Fruit fly (Drosophila melanogaster): Measurements from ENCODE around the gene CG7730.

The CG7730 gene

DNA sequence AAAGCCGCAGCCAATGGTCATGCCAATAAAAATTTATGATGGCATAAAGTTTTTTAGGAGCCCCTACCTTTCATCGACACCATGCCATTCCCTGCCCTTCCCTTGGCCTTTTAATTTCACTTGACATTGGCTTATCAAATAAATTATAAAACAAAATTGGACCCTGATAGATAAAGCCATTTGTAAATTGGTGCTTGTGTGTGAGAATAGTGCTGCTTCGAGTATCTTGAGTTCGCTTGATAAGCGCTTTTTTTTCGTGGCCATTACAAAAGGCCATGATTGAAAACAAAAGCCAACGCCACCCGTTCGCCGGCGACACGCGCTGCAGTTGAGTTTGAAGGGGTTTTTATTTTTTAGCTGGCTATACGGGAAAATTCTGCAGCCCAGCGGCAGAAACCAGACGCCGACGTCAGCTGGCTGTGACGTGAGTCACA lies 22.6 kb downstream of the CG7730 start (continued):
- TF ChIP-seq sens (GFP tag), result peak; percentile 28
- no peak for TF ChIP-seq CG7357 (GFP tag; IDR thresholded peaks at IDR 0.05)
- TF ChIP-seq CG34376 (GFP tag; optimal IDR thresholded peaks at IDR 0.05), result peak; percentile 81

dm6 chr3L:17050661-17051452 lies 23.5 kb downstream of the CG7730 start:
- TF ChIP-seq CG7839 (tag; optimal IDR thresholded peaks at IDR 0.05), result no peak
- no peak for TF ChIP-seq C15 (GFP tag; IDR thresholded peaks at IDR 0.05)
- no peak for TF ChIP-seq Hmr (GFP tag; optimal IDR thresholded peaks at IDR 0.05)
- TF ChIP-seq Poxn (GFP tag; IDR thresholded peaks at IDR 0.05), result no peak
- TF ChIP-seq sens (GFP tag), result peak; percentile 44
- peak; percentile 13 for TF ChIP-seq bcd (GFP tag; optimal IDR thresholded peaks at IDR 0.05)
- TF ChIP-seq PHDP (tag; optimal IDR thresholded peaks at IDR 0.05), result no peak
- peak; percentile 97 for TF ChIP-seq CG17186 (GFP tag; optimal IDR thresholded peaks at IDR 0.05)
- TF ChIP-seq bab2 (GFP tag; optimal IDR thresholded peaks at IDR 0.05), result no peak
- no peak for TF ChIP-seq CG30403 (GFP tag; optimal IDR thresholded peaks at IDR 0.05)
- no peak for TF ChIP-seq CG7556 (GFP tag; optimal IDR thresholded peaks at IDR 0.05)
- no peak for TF ChIP-seq CG11504 (tag; optimal IDR thresholded peaks at IDR 0.05)
- no peak for TF ChIP-seq CG10274 (GFP tag; optimal IDR thresholded peaks at IDR 0.05)
- TF ChIP-seq MBD-R2 (GFP tag; IDR thresholded peaks at IDR 0.05), result peak; percentile 58; the same call in 1 of the 2 replicates
- TF ChIP-seq ems (GFP tag; optimal IDR thresholded peaks at IDR 0.05), result no peak
- peak; percentile 84 for TF ChIP-seq Dp (GFP tag; optimal IDR thresholded peaks at IDR 0.05)
- peak; percentile 28 for TF ChIP-seq trem (tag; optimal IDR thresholded peaks at IDR 0.05)
- no peak for TF ChIP-seq her (GFP tag; optimal IDR thresholded peaks at IDR 0.05)
- no peak for TF ChIP-seq pho (GFP tag; optimal IDR thresholded peaks at IDR 0.05)
- no peak for TF ChIP-seq CG6689 (GFP tag; IDR thresholded peaks at IDR 0.05)
- no peak for TF ChIP-seq HLH54F (GFP tag; optimal IDR thresholded peaks at IDR 0.05)
- TF ChIP-seq Vsx1 (GFP tag; optimal IDR thresholded peaks at IDR 0.05), result no peak
- TF ChIP-seq Lhr (GFP tag; optimal IDR thresholded peaks at IDR 0.05), result peak; percentile 12
- TF ChIP-seq Ada2b (GFP tag; IDR thresholded peaks at IDR 0.05), result no peak
- no peak for TF ChIP-seq CG3065 (GFP tag; optimal IDR thresholded peaks at IDR 0.05)
- no peak for TF ChIP-seq row (GFP tag; IDR thresholded peaks at IDR 0.05)
- TF ChIP-seq stwl (tag; optimal IDR thresholded peaks at IDR 0.05), result peak; percentile 10
- TF ChIP-seq exex (tag; optimal IDR thresholded peaks at IDR 0.05), result no peak
- no peak for TF ChIP-seq Ssrp (tag; optimal IDR thresholded peaks at IDR 0.05)
- TF ChIP-seq CG13287 (GFP tag; IDR thresholded peaks at IDR 0.05; ENCODE audit: partially characterized antibody), result peak; percentile 44
- TF ChIP-seq pum (GFP tag; optimal IDR thresholded peaks at IDR 0.05), result no peak
- TF ChIP-seq Scr (GFP tag; IDR thresholded peaks at IDR 0.05; ENCODE audit: partially characterized antibody), result 0 out of 2 replicates have a peak, but pooled peaks have one; percentile 16
- no peak for TF ChIP-seq trh (GFP tag; optimal IDR thresholded peaks at IDR 0.05)
- TF ChIP-seq CG2889 (GFP tag; IDR thresholded peaks at IDR 0.05), result no peak
- no peak for TF ChIP-seq Dad (GFP tag; optimal IDR thresholded peaks at IDR 0.05)
- TF ChIP-seq BEAF-32 (GFP tag; optimal IDR thresholded peaks at IDR 0.05), result peak; percentile 15
- TF ChIP-seq CG6791 (GFP tag; IDR thresholded peaks at IDR 0.05; ENCODE audit: partially characterized antibody), result no peak
- no peak for TF ChIP-seq schlank (tag; optimal IDR thresholded peaks at IDR 0.05)
- TF ChIP-seq sim (GFP tag; IDR thresholded peaks at IDR 0.05), result no peak
- TF ChIP-seq CG4617 (GFP tag; optimal IDR thresholded peaks at IDR 0.05; ENCODE audit: borderline replicate concordance), result peak; percentile 70
- TF ChIP-seq CG18011 (GFP tag; optimal IDR thresholded peaks at IDR 0.05), result no peak
- no peak for TF ChIP-seq Fer2 (tag; optimal IDR thresholded peaks at IDR 0.05)
- no peak for TF ChIP-seq tio (GFP tag; optimal IDR thresholded peaks at IDR 0.05)
- no peak for TF ChIP-seq CG15011 (GFP tag; optimal IDR thresholded peaks at IDR 0.05)
- peak; percentile 52 for TF ChIP-seq pzg (GFP tag; optimal IDR thresholded peaks at IDR 0.05)
